Worm (Caenorhabditis elegans): ENCODE data around the gene T07H3.7.

Gene T07H3.7

ce11 chrII:1621180-1621579 is 31.4 kb upstream of the T07H3.7 start, which contains the start of gene fbxa-158:
Gene fbxa-158, minus strand, starts transcription at chrII:1621280.
- no peak for TF ChIP-seq pha-4 (GFP tag; IDR thresholded peaks at IDR 0.05)
- TF ChIP-seq pha-4 (tag; optimal IDR thresholded peaks at IDR 0.05) = no peak
- no peak for TF ChIP-seq vab-7 (GFP tag; IDR thresholded peaks at IDR 0.05)
- TF ChIP-seq jun-1 (tag; optimal IDR thresholded peaks at IDR 0.05) = no peak
- TF ChIP-seq gei-8 (GFP tag; optimal IDR thresholded peaks at IDR 0.05) = no peak
- TF ChIP-seq ZK337.2 (GFP tag; IDR thresholded peaks at IDR 0.05) = no peak
- no peak for TF ChIP-seq mes-2 (tag; optimal IDR thresholded peaks at IDR 0.05; ENCODE audit: poor library complexity, severe bottlenecking)
- TF ChIP-seq nhr-6 (tag; optimal IDR thresholded peaks at IDR 0.05) = no peak
- no peak for TF ChIP-seq lin-29 (GFP tag; IDR thresholded peaks at IDR 0.05)
- no peak for TF ChIP-seq daf-19 (GFP tag; conservative IDR thresholded peaks at IDR 0.05)

ce11 chrII:1618948-1619347 is 29.2 kb upstream of the T07H3.7 start, which contains the start of gene fbxa-166:
Gene fbxa-166, minus strand, starts transcription at chrII:1619048.
- TF ChIP-seq aha-1 (tag) (peak; percentile 45), hlh-30 (tag; optimal IDR thresholded peaks at IDR 0.05; ENCODE audit: insufficient read depth) (no peak)

ce11 chrII:1616382-1616781 is 26.6 kb upstream of the T07H3.7 start, which contains the start of gene fbxa-165:
Gene fbxa-165, minus strand, starts transcription at chrII:1616482.
- TF ChIP-seq unc-62 (GFP tag; optimal IDR thresholded peaks at IDR 0.05 in 1 of 2) = peak in 1 of 2 experiments; percentile 36
- TF ChIP-seq unc-62 (tag; optimal IDR thresholded peaks at IDR 0.05) = no peak
- no peak for TF ChIP-seq pha-4 (GFP tag; IDR thresholded peaks at IDR 0.05)
- no peak for TF ChIP-seq pha-4 (tag; optimal IDR thresholded peaks at IDR 0.05)

- TF ChIP-seq ceh-62 (tag; optimal IDR thresholded peaks at IDR 0.05) (no peak), nhr-111 (GFP tag; optimal IDR thresholded peaks at IDR 0.05) (no peak), nhr-28 (tag; optimal IDR thresholded peaks at IDR 0.05) (peak; percentile 13), daf-16 (GFP tag; optimal IDR thresholded peaks at IDR 0.05) (no peak), daf-16 (tag; optimal IDR thresholded peaks at IDR 0.05) (peak; percentile 73), Y105C5A.15 (GFP tag; IDR thresholded peaks at IDR 0.05) (no peak), tra-1 (GFP tag; IDR thresholded peaks at IDR 0.05) (no peak), ceh-82 (tag; optimal IDR thresholded peaks at IDR 0.05) (no peak), Y75B8A.6 (GFP tag; IDR thresholded peaks at IDR 0.05) (no peak), F49E8.2 (tag; optimal IDR thresholded peaks at IDR 0.05; ENCODE audit: borderline replicate concordance) (no peak), nhr-48 (tag; optimal IDR thresholded peaks at IDR 0.05) (no peak), nhr-25 (tag; optimal IDR thresholded peaks at IDR 0.05; ENCODE audit: borderline replicate concordance, insufficient read depth) (no peak), F10B5.3 (tag; optimal IDR thresholded peaks at IDR 0.05) (no peak), pqm-1 (tag; optimal IDR thresholded peaks at IDR 0.05) (no peak), mxl-3 (GFP tag; optimal IDR thresholded peaks at IDR 0.05) (no peak)
These were observed 24.2 kb upstream of the T07H3.7 start, which contains the start of gene fbxa-164 for ce11 chrII:1613972-1614371. Gene fbxa-164, minus strand, starts transcription at chrII:1614072.

- TF ChIP-seq pqm-1 (tag; optimal IDR thresholded peaks at IDR 0.05) = peak; percentile 41
- TF ChIP-seq tra-1 (GFP tag; IDR thresholded peaks at IDR 0.05) = no peak
- peak in 1 of 2 experiments; percentile 28 for TF ChIP-seq unc-62 (GFP tag; optimal IDR thresholded peaks at IDR 0.05 in 1 of 2)
- no peak for TF ChIP-seq unc-62 (tag; optimal IDR thresholded peaks at IDR 0.05)
- peak; percentile 13 for TF ChIP-seq nhr-28 (tag; optimal IDR thresholded peaks at IDR 0.05)
- TF ChIP-seq daf-16 (GFP tag; optimal IDR thresholded peaks at IDR 0.05) = no peak
- TF ChIP-seq daf-16 (tag; optimal IDR thresholded peaks at IDR 0.05) = peak; percentile 19
- no peak for TF ChIP-seq T20F7.1 (GFP tag; optimal IDR thresholded peaks at IDR 0.05)
- no peak for TF ChIP-seq hmg-1.1 (GFP tag; IDR thresholded peaks at IDR 0.05)
These were observed 20.9 kb upstream of the T07H3.7 start, which contains the start of gene fbxa-163 for ce11 chrII:1610630-1611029. Gene fbxa-163, minus strand, starts transcription at chrII:1610730.

ce11 chrII:1608915-1609314 is 19.2 kb upstream of the T07H3.7 start:
- no peak for TF ChIP-seq daf-16 (GFP tag; optimal IDR thresholded peaks at IDR 0.05)
- TF ChIP-seq daf-16 (tag; optimal IDR thresholded peaks at IDR 0.05) = peak; percentile 85
- peak; percentile 31 for TF ChIP-seq mxl-3 (GFP tag; optimal IDR thresholded peaks at IDR 0.05)
- peak; percentile 56 for TF ChIP-seq hlh-11 (tag; optimal IDR thresholded peaks at IDR 0.05)
- TF ChIP-seq nhr-28 (tag; optimal IDR thresholded peaks at IDR 0.05) = peak; percentile 59
- peak; percentile 49 for TF ChIP-seq nhr-77 (tag; optimal IDR thresholded peaks at IDR 0.05)
- no peak for TF ChIP-seq ztf-11 (tag; optimal IDR thresholded peaks at IDR 0.05)
- TF ChIP-seq T26A8.4 (GFP tag; IDR thresholded peaks at IDR 0.05) = no peak
- TF ChIP-seq pqm-1 (tag; optimal IDR thresholded peaks at IDR 0.05) = peak; percentile 82
